Worm (Caenorhabditis elegans) whole organism, L3 larva: Measurements from ENCODE around the gene glb-24.

Experiments
- egl-27 ChIP-seq: sonication (generic microtip); optimal IDR thresholded peaks from 4 replicates; lab custom pipeline; 2017; ENCODE audit warnings: missing biosample characterization, missing genetic modification reagents, missing genetic modification characterization
- egl-5 ChIP-seq: fragments of 150-350 bp; optimal IDR thresholded peaks from 2 replicates; lab custom pipeline; 2017; ENCODE audit warnings: missing biosample characterization, missing genetic modification reagents, missing genetic modification characterization, inconsistent platforms
- snpc-4 ChIP-seq: fragments of 150-350 bp; optimal IDR thresholded peaks from 2 replicates; lab custom pipeline; 2014; ENCODE audit warnings: missing biosample characterization, missing genetic modification characterization

- no peak for TF ChIP-seq snpc-4
- TF ChIP-seq egl-27, result no peak
- TF ChIP-seq egl-5 (tag; lab: Kevin White, UChicago), result no peak
These were observed 36.0 kb downstream of the glb-24 start, which contains the start of gene C44H9.5 for ce11 chrV:12849736-12850135.
